Worm (Caenorhabditis elegans) whole organism, L4 larva: Measurements from ENCODE around the gene C18E9.5.

ENCODE experiments used
- Y5F2A.4 ChIP-seq: fragments of 200-800 bp; sonication (Bioruptor generic); optimal IDR thresholded peaks from 2 replicates; lab custom pipeline; 2018; ENCODE audit warnings: mild to moderate bottlenecking, missing genetic modification characterization, missing compliant biosample characterization
- daf-12 ChIP-seq: fragments of 150-350 bp; optimal IDR thresholded peaks from 2 replicates; lab custom pipeline; 2014; ENCODE audit warnings: missing biosample characterization, missing genetic modification reagents, missing genetic modification characterization
- lsy-2 ChIP-seq, 2 experiments: fragments of 150-350 bp in 1 of 2; sonication (generic microtip) in 1 of 2; optimal IDR thresholded peaks; 2 replicates each; lab custom pipeline; 2014 to 2017; ENCODE audit warnings: missing biosample characterization in 2 of 2, missing genetic modification characterization in 2 of 2
- nhr-11 ChIP-seq: fragments of 150-350 bp; optimal IDR thresholded peaks from 2 replicates; lab custom pipeline; 2014; ENCODE audit warnings: missing biosample characterization, missing genetic modification characterization
- nhr-77 ChIP-seq: fragments of 150-350 bp; optimal IDR thresholded peaks from 2 replicates; lab custom pipeline; 2014; ENCODE audit warnings: missing biosample characterization, missing genetic modification characterization
- pha-4 ChIP-seq, 2 experiments: fragments of 150-350 bp in 1 of 2; fragments of 200-800 bp in 1 of 2; sonication (Bioruptor generic) in 1 of 2; IDR thresholded peaks in 1 of 2; optimal IDR thresholded peaks in 1 of 2; 2 replicates each; pipeline versions ENCODE4 v1.3.6 to Lab custom; 2014 to 2022; ENCODE audit warnings: missing genetic modification characterization in 2 of 2, missing genetic modification reagents in 2 of 2, missing biosample characterization in 1 of 2, missing compliant biosample characterization in 1 of 2
- set-16 ChIP-seq: fragments of 200-800 bp; sonication (Bioruptor generic); IDR thresholded peaks from 2 replicates; pipeline ENCODE4 v1.3.6; 2022; ENCODE audit warnings: missing genetic modification reagents, missing genetic modification characterization, missing compliant biosample characterization
- snpc-4 ChIP-seq: fragments of 150-350 bp; optimal IDR thresholded peaks from 2 replicates; lab custom pipeline; 2014; ENCODE audit warnings: missing biosample characterization, missing genetic modification characterization
- unc-62 ChIP-seq, 3 experiments: fragments of 150-350 bp in 1 of 3; sonication (generic microtip); optimal IDR thresholded peaks in 2 of 3; peaks in 1 of 3; 1 replicate in 1 of 3; 2 replicates in 2 of 3; lab custom pipeline; 2014 to 2017; ENCODE audit warnings: missing biosample characterization in 3 of 3, missing genetic modification characterization in 3 of 3, missing genetic modification reagents in 3 of 3, missing genotype in 1 of 3

- no peak for TF ChIP-seq nhr-77 (tag; lab: Kevin White, UChicago)
- no peak for TF ChIP-seq set-16 (GFP tag; lab: Robert Waterston, UW)
- peak in 1 of 2 experiments; percentile 37 for TF ChIP-seq lsy-2 (tag; optimal IDR thresholded peaks at IDR 0.05; lab: Kevin White, UChicago)
- no peak for TF ChIP-seq unc-62 (GFP tag; optimal IDR thresholded peaks at IDR 0.05 in 1 of 2; lab: Kevin White, UChicago)
- TF ChIP-seq unc-62 (tag; optimal IDR thresholded peaks at IDR 0.05; lab: Kevin White, UChicago): no peak
- no peak for TF ChIP-seq daf-12 (tag; lab: Kevin White, UChicago)
- no peak for TF ChIP-seq Y5F2A.4
- TF ChIP-seq snpc-4 (tag; lab: Kevin White, UChicago): no peak
- TF ChIP-seq pha-4 (GFP tag; IDR thresholded peaks at IDR 0.05; lab: Robert Waterston, UW): no peak
- TF ChIP-seq pha-4 (tag; optimal IDR thresholded peaks at IDR 0.05; lab: Kevin White, UChicago): no peak
- no peak for TF ChIP-seq nhr-11 (tag; lab: Kevin White, UChicago)
Measured at ce11 chrII:8922140-8922539, 47.6 kb upstream of the C18E9.5 start, which contains the start of gene B0457.6.
